Worm (Caenorhabditis elegans): ENCODE results near the gene gst-1.

- TF ChIP-seq ref-1 (GFP tag; conservative IDR thresholded peaks at IDR 0.05), result no peak
- no peak for TF ChIP-seq ztf-23 (GFP tag; IDR thresholded peaks at IDR 0.05)
- no peak for TF ChIP-seq cog-1 (tag; optimal IDR thresholded peaks at IDR 0.05)
- TF ChIP-seq ztf-29 (GFP tag; IDR thresholded peaks at IDR 0.05), result no peak
- TF ChIP-seq tab-1 (GFP tag; IDR thresholded peaks at IDR 0.05), result no peak
- TF ChIP-seq T22C8.4 (GFP tag; IDR thresholded peaks at IDR 0.05), result no peak
- no peak for TF ChIP-seq flt-1 (GFP tag; IDR thresholded peaks at IDR 0.05)
- no peak for TF ChIP-seq med-1 (GFP tag; optimal IDR thresholded peaks at IDR 0.05; ENCODE audit: insufficient read depth)
Measured at ce11 chrIII:9054414-9055147, 4.5 kb upstream of the gst-1 start, which contains the start of gene cls-2.
